Fruit fly (Drosophila melanogaster): ENCODE data around the gene CG31093.

dm6 chr3R:25777098-25777497, 13.2 kb downstream of the CG31093 start, which contains the start of gene CG17195:
- TF ChIP-seq psq (optimal IDR thresholded peaks at IDR 0.05) (no peak), pan (optimal IDR thresholded peaks at IDR 0.05) (no peak), Dll (optimal IDR thresholded peaks at IDR 0.05) (no peak), CG8478 (optimal IDR thresholded peaks at IDR 0.05) (no peak), EcR (GFP tag; optimal IDR thresholded peaks at IDR 0.05) (no peak), usp (GFP tag; optimal IDR thresholded peaks at IDR 0.05) (no peak)

Measured in whole organism.